Fruit fly (Drosophila melanogaster) whole organism, embryonic: Measurements from ENCODE around the gene Gdi.
A peak's percentile ranks its signal among the peaks of the same experiment; 100 is the strongest.

Source experiments
- BtbVII ChIP-seq: fragments of 200-800 bp; sonication (Bioruptor generic); optimal IDR thresholded peaks from 3 replicates; lab custom pipeline; 2017; ENCODE audit warnings: missing biosample characterization, mild to moderate bottlenecking, missing genetic modification characterization
- CG10543 ChIP-seq: fragments of 200-800 bp; sonication (Bioruptor generic); optimal IDR thresholded peaks from 3 replicates; lab custom pipeline; 2017; ENCODE audit warnings: missing biosample characterization, mild to moderate bottlenecking, missing genetic modification characterization, moderate library complexity
- CG11247 ChIP-seq: fragments of 200-800 bp; sonication (Bioruptor generic); IDR thresholded peaks from 2 replicates; pipeline ENCODE4 v1.3.6; 2022; ENCODE audit warnings: missing biosample characterization, missing genetic modification characterization
- CG11456 ChIP-seq: fragments of 200-800 bp; sonication (Bioruptor generic); IDR thresholded peaks from 3 replicates; pipeline ENCODE4 v1.3.6; 2022; ENCODE audit warnings: missing biosample characterization, missing genetic modification characterization
- CG12219 ChIP-seq: fragments of 200-800 bp; sonication (Bioruptor generic); optimal IDR thresholded peaks from 3 replicates; lab custom pipeline; 2018; ENCODE audit warnings: missing biosample characterization, mild to moderate bottlenecking, missing genetic modification characterization
- CG13894 ChIP-seq: fragments of 200-800 bp; sonication (Bioruptor generic); optimal IDR thresholded peaks from 3 replicates; lab custom pipeline; 2018; ENCODE audit warnings: missing biosample characterization, mild to moderate bottlenecking, missing genetic modification characterization, moderate library complexity
- CG14014 ChIP-seq: fragments of 200-800 bp; sonication (Bioruptor generic); IDR thresholded peaks from 2 replicates; pipeline ENCODE4 v1.3.6; 2022; ENCODE audit warnings: missing biosample characterization, missing genetic modification characterization
- CG15073 ChIP-seq: fragments of 200-800 bp; sonication (Bioruptor generic); optimal IDR thresholded peaks from 2 replicates; lab custom pipeline; 2016; ENCODE audit warnings: missing biosample characterization, missing genetic modification characterization
- CG1602 ChIP-seq: fragments of 200-800 bp; sonication (Bioruptor generic); optimal IDR thresholded peaks from 3 replicates; lab custom pipeline; 2016; ENCODE audit warnings: missing biosample characterization, missing genetic modification characterization
- CG1603 ChIP-seq: fragments of 200-800 bp; sonication (Bioruptor generic); optimal IDR thresholded peaks from 2 replicates; lab custom pipeline; 2019; ENCODE audit warnings: missing biosample characterization, mild to moderate bottlenecking, missing genetic modification characterization, moderate library complexity
- CG2202 ChIP-seq: fragments of 200-800 bp; sonication (Bioruptor generic); optimal IDR thresholded peaks from 2 replicates; lab custom pipeline; 2018; ENCODE audit warnings: missing biosample characterization, mild to moderate bottlenecking, missing genetic modification characterization
- CG30403 ChIP-seq: fragments of 200-800 bp; sonication (Bioruptor generic); optimal IDR thresholded peaks from 3 replicates; lab custom pipeline; 2016; ENCODE audit warnings: missing biosample characterization, missing genetic modification characterization
- CG4424 ChIP-seq: fragments of 200-800 bp; sonication (Bioruptor generic); optimal IDR thresholded peaks from 3 replicates; lab custom pipeline; 2016; ENCODE audit warnings: missing biosample characterization, missing genetic modification characterization
- CG6175 ChIP-seq: fragments of 200-800 bp; sonication (Bioruptor generic); IDR thresholded peaks from 3 replicates; pipeline ENCODE4 v1.3.6; 2022; ENCODE audit warnings: missing biosample characterization, missing genetic modification characterization
- CG6854 ChIP-seq: fragments of 200-800 bp; sonication (Bioruptor generic); optimal IDR thresholded peaks from 3 replicates; lab custom pipeline; 2017; ENCODE audit warnings: missing biosample characterization, mild to moderate bottlenecking, missing genetic modification characterization
- CG7839 ChIP-seq: fragments of 200-800 bp; sonication (Bioruptor generic); optimal IDR thresholded peaks from 3 replicates; lab custom pipeline; 2018; ENCODE audit warnings: missing biosample characterization, mild to moderate bottlenecking, missing genetic modification characterization, moderate library complexity
- CG9609 ChIP-seq: fragments of 200-800 bp; sonication (Bioruptor generic); optimal IDR thresholded peaks from 3 replicates; lab custom pipeline; 2016; ENCODE audit warnings: missing biosample characterization, missing genetic modification characterization
- CG9817 ChIP-seq: fragments of 200-800 bp; sonication (Bioruptor generic); optimal IDR thresholded peaks from 2 replicates; lab custom pipeline; 2018; ENCODE audit warnings: missing biosample characterization, mild to moderate bottlenecking, missing genetic modification characterization, moderate library complexity
- Dad ChIP-seq: fragments of 200-800 bp; sonication (Bioruptor generic); optimal IDR thresholded peaks from 3 replicates; lab custom pipeline; 2016; ENCODE audit warnings: missing biosample characterization, missing genetic modification characterization
- Dip2 ChIP-seq: fragments of 200-800 bp; sonication (Bioruptor generic); IDR thresholded peaks from 2 replicates; pipeline ENCODE4 v1.3.6; 2022; ENCODE audit warnings: missing biosample characterization, missing genetic modification characterization
- Dll ChIP-seq: fragments of 200-800 bp; sonication (Bioruptor generic); IDR thresholded peaks from 4 replicates; pipeline ENCODE4 v1.3.6; 2022; ENCODE audit warnings: missing biosample characterization, missing genetic modification characterization; ENCODE audit not compliant: partially characterized antibody
- E2f1 ChIP-seq: fragments of 200-800 bp; sonication (Bioruptor generic); IDR thresholded peaks from 2 replicates; pipeline ENCODE4 v1.3.6; 2022; ENCODE audit warnings: missing biosample characterization, missing genetic modification characterization
- Gsc ChIP-seq: fragments of 200-800 bp; sonication (Bioruptor generic); IDR thresholded peaks from 2 replicates; pipeline ENCODE4 v1.3.6; 2022; ENCODE audit warnings: missing biosample characterization, missing genetic modification characterization
- Neu2 ChIP-seq: fragments of 200-800 bp; sonication (Bioruptor generic); optimal IDR thresholded peaks from 3 replicates; lab custom pipeline; 2016; ENCODE audit warnings: missing biosample characterization, missing genetic modification characterization, borderline replicate concordance
- Oli ChIP-seq: fragments of 200-800 bp; sonication (Bioruptor generic); optimal IDR thresholded peaks from 2 replicates; lab custom pipeline; 2018; ENCODE audit warnings: missing biosample characterization, mild to moderate bottlenecking, missing genetic modification characterization, moderate library complexity
- Pdp1 ChIP-seq, 2 experiments: fragments of 200-800 bp; sonication (Bioruptor generic); optimal IDR thresholded peaks; 3 replicates each; lab custom pipeline; 2016; ENCODE audit warnings: missing biosample characterization in 2 of 2, missing genetic modification characterization in 2 of 2, mild to moderate bottlenecking in 1 of 2, moderate library complexity in 1 of 2
- TFAM ChIP-seq: fragments of 200-800 bp; sonication (Bioruptor generic); optimal IDR thresholded peaks from 2 replicates; lab custom pipeline; 2017; ENCODE audit warnings: missing biosample characterization, missing genetic modification characterization, inconsistent platforms
- Taf1 ChIP-seq: fragments of 200-800 bp; sonication (Bioruptor generic); IDR thresholded peaks from 2 replicates; pipeline ENCODE4 v1.3.6; 2022; ENCODE audit warnings: missing biosample characterization, missing genetic modification characterization
- Trl ChIP-seq, 3 experiments: fragments of >200 bp in 2 of 3; fragments of 200-800 bp in 1 of 3; sonication (Bioruptor generic) in 1 of 3; optimal IDR thresholded peaks; 2 replicates in 1 of 3; 3 replicates in 2 of 3; lab custom pipeline; 2016 to 2017; ENCODE audit warnings: missing biosample characterization in 1 of 3, missing genetic modification characterization in 1 of 3
- bowl ChIP-seq: fragments of 200-800 bp; sonication (Bioruptor generic); IDR thresholded peaks from 2 replicates; pipeline ENCODE4 v1.3.6; 2022; ENCODE audit warnings: missing biosample characterization, missing genetic modification characterization
- dati ChIP-seq: fragments of 200-800 bp; sonication (Bioruptor generic); IDR thresholded peaks from 2 replicates; pipeline ENCODE4 v1.3.6; 2022; ENCODE audit warnings: missing biosample characterization, missing genetic modification characterization
- dimm ChIP-seq: fragments of 200-800 bp; sonication (Bioruptor generic); IDR thresholded peaks from 2 replicates; pipeline ENCODE4 v1.3.6; 2022; ENCODE audit warnings: missing biosample characterization, missing genetic modification characterization
- eve ChIP-seq, 2 experiments: fragments of >200 bp; optimal IDR thresholded peaks; 2 replicates each; lab custom pipeline; 2017; ENCODE audit warnings: missing biosample characterization in 2 of 2, missing genetic modification characterization in 2 of 2
- exex ChIP-seq: fragments of 200-800 bp; sonication (Bioruptor generic); optimal IDR thresholded peaks from 4 replicates; lab custom pipeline; 2018; ENCODE audit warnings: missing biosample characterization, mild to moderate bottlenecking, missing genetic modification characterization, moderate library complexity
- hbn ChIP-seq: fragments of 200-800 bp; sonication (Bioruptor generic); IDR thresholded peaks from 2 replicates; pipeline ENCODE4 v1.3.6; 2022; ENCODE audit warnings: missing biosample characterization, missing genetic modification characterization; ENCODE audit not compliant: partially characterized antibody
- ind ChIP-seq: fragments of 200-800 bp; sonication (Bioruptor generic); optimal IDR thresholded peaks from 3 replicates; lab custom pipeline; 2016; ENCODE audit warnings: missing biosample characterization, missing genetic modification characterization
- lola ChIP-seq, 3 experiments: fragments of >200 bp in 2 of 3; fragments of 200-800 bp in 1 of 3; sonication (Bioruptor generic) in 1 of 3; optimal IDR thresholded peaks; 2 replicates each; lab custom pipeline; 2017 to 2019; ENCODE audit warnings: missing biosample characterization in 3 of 3, missing genetic modification characterization in 3 of 3, mild to moderate bottlenecking in 1 of 3, moderate library complexity in 1 of 3
- onecut ChIP-seq: fragments of 200-800 bp; sonication (Bioruptor generic); IDR thresholded peaks from 2 replicates; pipeline ENCODE4 v1.3.6; 2022; ENCODE audit warnings: missing biosample characterization, missing genetic modification characterization
- org-1 ChIP-seq: fragments of 200-800 bp; sonication (Bioruptor generic); optimal IDR thresholded peaks from 2 replicates; lab custom pipeline; 2017; ENCODE audit warnings: missing biosample characterization, missing genetic modification characterization
- pho ChIP-seq: fragments of 200-800 bp; sonication (Bioruptor generic); optimal IDR thresholded peaks from 2 replicates; lab custom pipeline; 2016; ENCODE audit warnings: missing biosample characterization, missing genetic modification characterization
- phol ChIP-seq: fragments of 200-800 bp; sonication (Bioruptor generic); optimal IDR thresholded peaks from 3 replicates; lab custom pipeline; 2018; ENCODE audit warnings: missing biosample characterization, mild to moderate bottlenecking, missing genetic modification characterization, moderate library complexity
- psq ChIP-seq: fragments of 200-800 bp; sonication (Bioruptor generic); optimal IDR thresholded peaks from 2 replicates; lab custom pipeline; 2017; ENCODE audit warnings: missing biosample characterization, missing genetic modification characterization
- row ChIP-seq: fragments of 200-800 bp; sonication (Bioruptor generic); IDR thresholded peaks from 3 replicates; pipeline ENCODE4 v1.3.6; 2022; ENCODE audit warnings: missing biosample characterization, missing genetic modification characterization
- schlank ChIP-seq: fragments of 200-800 bp; sonication (Bioruptor generic); optimal IDR thresholded peaks from 2 replicates; lab custom pipeline; 2018; ENCODE audit warnings: missing biosample characterization, mild to moderate bottlenecking, missing genetic modification characterization
- sens ChIP-seq: fragments of 200-800 bp; sonication (Bioruptor generic); peaks from one replicate; lab custom pipeline; 2016; ENCODE audit warnings: missing biosample characterization, missing genetic modification characterization
- sna ChIP-seq: fragments of 200-800 bp; sonication (Bioruptor generic); IDR thresholded peaks from 2 replicates; pipeline ENCODE4 v1.3.6; 2022; ENCODE audit warnings: missing biosample characterization, missing genetic modification characterization; ENCODE audit not compliant: partially characterized antibody
- tgo ChIP-seq: fragments of 200-800 bp; sonication (Bioruptor generic); IDR thresholded peaks from 3 replicates; pipeline ENCODE4 v1.3.6; 2022; ENCODE audit warnings: missing biosample characterization, missing genetic modification characterization
- ttk ChIP-seq: fragments of 200-800 bp; sonication (Bioruptor generic); IDR thresholded peaks from 2 replicates; pipeline ENCODE4 v2.1.2; 2022; ENCODE audit warnings: missing biosample characterization, missing genetic modification characterization
- wdn ChIP-seq: fragments of 200-800 bp; sonication (Bioruptor generic); IDR thresholded peaks from 2 replicates; pipeline ENCODE4 v1.3.6; 2022; ENCODE audit warnings: missing biosample characterization, missing genetic modification characterization

The Gdi gene

DNA sequence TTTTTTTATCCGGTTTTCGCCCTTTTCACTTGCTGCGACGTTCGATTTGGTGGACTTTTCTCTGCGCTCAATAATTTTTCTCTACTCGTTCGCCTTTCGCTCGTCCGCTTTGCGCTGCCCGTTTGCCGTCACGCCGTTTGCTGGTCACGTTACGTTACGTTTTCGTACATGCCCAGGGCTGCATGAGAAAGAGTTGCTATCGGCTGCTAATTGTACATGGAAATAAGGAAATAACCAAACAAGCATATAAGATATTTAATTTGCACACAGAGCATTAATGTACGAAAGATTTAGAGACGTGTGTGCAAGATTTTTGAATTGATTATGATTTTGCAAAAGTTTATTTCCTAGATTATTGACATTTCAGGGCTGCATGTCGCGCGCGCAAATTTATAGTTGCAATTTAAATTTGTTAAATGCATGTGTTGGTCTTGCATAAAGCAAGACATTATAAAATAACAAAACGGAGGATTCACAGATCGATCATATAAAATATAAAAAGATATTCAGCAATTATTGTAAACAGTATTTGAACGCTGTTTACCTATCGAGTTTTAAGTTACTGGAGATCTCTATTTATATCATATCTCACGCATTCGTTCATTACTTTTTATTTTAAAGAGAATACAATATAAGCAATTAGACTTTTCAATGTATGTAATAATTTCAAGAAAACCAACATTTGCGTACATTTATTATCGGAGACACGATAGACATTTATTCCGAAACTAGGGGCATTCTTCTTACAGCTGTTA lies at the start of gene Gdi:
Gdi (minus strand) TSS at position 214 of the 755 bp plus-strand sequence.
- TF ChIP-seq CG4424 = peak; percentile 29
- TF ChIP-seq CG11247 = no peak
- TF ChIP-seq Dip2 (GFP tag; lab: Robert Waterston, UW) = no peak
- peak; percentile 13 for TF ChIP-seq CG13894 (tag; lab: Kevin White, UChicago)
- TF ChIP-seq CG1602 = no peak
- TF ChIP-seq CG7839 = peak; percentile 25
- no peak for TF ChIP-seq Neu2 (GFP tag; lab: Kevin White, UChicago)
- TF ChIP-seq CG30403 (GFP tag; lab: Kevin White, UChicago) = peak; percentile 21
- TF ChIP-seq Pdp1 (GFP tag; optimal IDR thresholded peaks at IDR 0.05; lab: Kevin White, UChicago) = peak in 1 of 2 experiments; percentile 33
- peak; percentile 49 for TF ChIP-seq hbn
- TF ChIP-seq E2f1 (GFP tag; lab: Robert Waterston, UW) = no peak
- TF ChIP-seq sens (GFP tag; lab: Kevin White, UChicago) = peak; percentile 18
- TF ChIP-seq CG9609 (GFP tag; lab: Kevin White, UChicago) = peak; percentile 9
- peak; percentile 44; the same call in 1 of the 4 replicates for TF ChIP-seq Dll
- peak; percentile 26; the same call in 1 of the 2 replicates for TF ChIP-seq CG14014 (GFP tag; lab: Robert Waterston, UW)
- TF ChIP-seq sna (GFP tag; lab: Robert Waterston, UW) = 0 out of 2 replicates have a peak, but pooled peaks have one; percentile 20
- TF ChIP-seq CG1603 = peak; percentile 65
- no peak for TF ChIP-seq wdn (GFP tag; lab: Robert Waterston, UW)
- TF ChIP-seq pho (GFP tag; lab: Kevin White, UChicago) = no peak
- no peak for TF ChIP-seq exex
- TF ChIP-seq CG6854 (GFP tag; lab: Kevin White, UChicago) = no peak
- TF ChIP-seq dati (GFP tag; lab: Robert Waterston, UW) = no peak
- TF ChIP-seq phol (tag; lab: Kevin White, UChicago) = peak; percentile 44
- TF ChIP-seq CG11456 (GFP tag; lab: Robert Waterston, UW) = no peak
- TF ChIP-seq Oli (tag; lab: Kevin White, UChicago) = no peak
- TF ChIP-seq eve (GFP tag; optimal IDR thresholded peaks at IDR 0.05; lab: Kevin White, UChicago) = peak in 1 of 2 experiments; percentile 31
- TF ChIP-seq psq (GFP tag; lab: Kevin White, UChicago) = peak; percentile 94
- TF ChIP-seq schlank (tag; lab: Kevin White, UChicago) = no peak
- no peak for TF ChIP-seq BtbVII
- TF ChIP-seq Gsc (GFP tag; lab: Robert Waterston, UW) = no peak
- peak; percentile 57; the same call in 1 of the 2 replicates for TF ChIP-seq onecut (GFP tag; lab: Robert Waterston, UW)
- no peak for TF ChIP-seq ttk
- no peak for TF ChIP-seq CG12219 (GFP tag; lab: Kevin White, UChicago)
- no peak for TF ChIP-seq CG6175
- no peak for TF ChIP-seq Taf1
- TF ChIP-seq lola (GFP tag; optimal IDR thresholded peaks at IDR 0.05; lab: Kevin White, UChicago) = peak in 1 of 3 experiments; percentile 11
- TF ChIP-seq CG9817 (tag; lab: Kevin White, UChicago) = peak; percentile 63
- TF ChIP-seq row (GFP tag; lab: Robert Waterston, UW) = peak; percentile 59
- TF ChIP-seq ind (GFP tag; lab: Kevin White, UChicago) = peak; percentile 42
- TF ChIP-seq bowl (GFP tag; lab: Robert Waterston, UW) = no peak
- no peak for TF ChIP-seq dimm
- no peak for TF ChIP-seq CG15073 (GFP tag; lab: Kevin White, UChicago)
- no peak for TF ChIP-seq TFAM
- TF ChIP-seq org-1 = no peak
- TF ChIP-seq CG10543 (GFP tag; lab: Kevin White, UChicago) = peak; percentile 3
- TF ChIP-seq tgo (GFP tag; lab: Robert Waterston, UW) = no peak
- TF ChIP-seq CG2202 (tag; lab: Kevin White, UChicago) = no peak
- TF ChIP-seq Trl (optimal IDR thresholded peaks at IDR 0.05; lab: Kevin White, UChicago) = no peak
- peak; percentile 19 for TF ChIP-seq Trl (GFP tag; optimal IDR thresholded peaks at IDR 0.05; lab: Kevin White, UChicago)
- TF ChIP-seq Dad = peak; percentile 0
